Fruit fly (Drosophila melanogaster) whole organism, prepupa: ENCODE data around the gene CG32537.

Experiments
- Blimp-1 ChIP-seq: fragments of 200-800 bp; sonication (Bioruptor generic); optimal IDR thresholded peaks from 3 replicates; lab custom pipeline; 2017; ENCODE audit warnings: missing biosample characterization, missing genetic modification characterization, mild to moderate bottlenecking, moderate library complexity, missing genetic modification reagents
- CG10631 ChIP-seq: fragments of 200-800 bp; sonication (Bioruptor generic); optimal IDR thresholded peaks from 2 replicates; lab custom pipeline; 2016; ENCODE audit warnings: missing biosample characterization, missing genetic modification characterization
- CG10669 ChIP-seq: fragments of 200-800 bp; sonication (Bioruptor generic); optimal IDR thresholded peaks from 3 replicates; lab custom pipeline; 2018; ENCODE audit warnings: missing biosample characterization, mild to moderate bottlenecking, missing genetic modification characterization, moderate library complexity
- CG11294 ChIP-seq: fragments of 200-800 bp; sonication (Bioruptor generic); IDR thresholded peaks from 2 replicates; pipeline ENCODE4 v1.3.6; 2022; ENCODE audit warnings: missing biosample characterization, missing genetic modification characterization
- CG11762 ChIP-seq: fragments of 200-800 bp; sonication (Bioruptor generic); optimal IDR thresholded peaks from 3 replicates; lab custom pipeline; 2016; ENCODE audit warnings: missing biosample characterization, missing genetic modification characterization; ENCODE audit not compliant: insufficient read depth
- CG11902 ChIP-seq: fragments of 200-800 bp; sonication (Bioruptor generic); optimal IDR thresholded peaks from 3 replicates; lab custom pipeline; 2016; ENCODE audit warnings: missing biosample characterization, missing genetic modification characterization
- CG15336 ChIP-seq: fragments of 200-800 bp; sonication (Bioruptor generic); IDR thresholded peaks from 2 replicates; pipeline ENCODE4 v1.3.6; 2022; ENCODE audit warnings: missing biosample characterization, missing genetic modification characterization
- CG1621 ChIP-seq: fragments of 200-800 bp; sonication (Bioruptor generic); optimal IDR thresholded peaks from 3 replicates; lab custom pipeline; 2018; ENCODE audit warnings: missing biosample characterization, mild to moderate bottlenecking, missing genetic modification characterization
- CG16779 ChIP-seq: fragments of 200-800 bp; sonication (Bioruptor generic); optimal IDR thresholded peaks from 3 replicates; lab custom pipeline; 2017; ENCODE audit warnings: missing biosample characterization, mild to moderate bottlenecking, missing genetic modification characterization
- CG31627 ChIP-seq: fragments of 200-800 bp; sonication (Bioruptor generic); optimal IDR thresholded peaks from 3 replicates; lab custom pipeline; 2016; ENCODE audit warnings: missing biosample characterization, missing genetic modification characterization
- CG32006 ChIP-seq: fragments of 200-800 bp; sonication (Bioruptor generic); optimal IDR thresholded peaks from 3 replicates; lab custom pipeline; 2017; ENCODE audit warnings: missing biosample characterization, mild to moderate bottlenecking, missing genetic modification characterization
- CG34406 ChIP-seq: fragments of 200-800 bp; sonication (Bioruptor generic); optimal IDR thresholded peaks from 3 replicates; lab custom pipeline; 2016; ENCODE audit warnings: missing biosample characterization, missing genetic modification characterization
- CG3919 ChIP-seq: fragments of 200-800 bp; sonication (Bioruptor generic); optimal IDR thresholded peaks from 3 replicates; lab custom pipeline; 2016; ENCODE audit warnings: missing biosample characterization, missing genetic modification characterization
- CG6163 ChIP-seq: fragments of 200-800 bp; sonication (Bioruptor generic); IDR thresholded peaks from 3 replicates; pipeline ENCODE4 v1.3.6; 2022; ENCODE audit warnings: missing biosample characterization, missing genetic modification characterization
- CG6276 ChIP-seq: fragments of 200-800 bp; sonication (Bioruptor generic); optimal IDR thresholded peaks from 2 replicates; lab custom pipeline; 2017; ENCODE audit warnings: missing biosample characterization, mild to moderate bottlenecking, missing genetic modification characterization
- CG6808 ChIP-seq: fragments of 200-800 bp; sonication (Bioruptor generic); optimal IDR thresholded peaks from 3 replicates; lab custom pipeline; 2017; ENCODE audit warnings: missing biosample characterization, missing genetic modification characterization, mild to moderate bottlenecking, moderate library complexity, missing genetic modification reagents
- CG6854 ChIP-seq: fragments of 200-800 bp; sonication (Bioruptor generic); optimal IDR thresholded peaks from 2 replicates; lab custom pipeline; 2017; ENCODE audit warnings: missing biosample characterization, mild to moderate bottlenecking, missing genetic modification characterization
- CG7368 ChIP-seq: fragments of 200-800 bp; sonication (Bioruptor generic); optimal IDR thresholded peaks from 3 replicates; lab custom pipeline; 2016; ENCODE audit warnings: missing biosample characterization, missing genetic modification characterization
- CG8319 ChIP-seq: fragments of 200-800 bp; sonication (Bioruptor generic); optimal IDR thresholded peaks from 3 replicates; lab custom pipeline; 2016; ENCODE audit warnings: missing biosample characterization, missing genetic modification characterization
- CG9139 ChIP-seq: fragments of 200-800 bp; sonication (Bioruptor generic); optimal IDR thresholded peaks from 3 replicates; lab custom pipeline; 2017; ENCODE audit warnings: missing biosample characterization, mild to moderate bottlenecking, missing genetic modification characterization
- Eip75B ChIP-seq: fragments of 200-800 bp; sonication (Bioruptor generic); optimal IDR thresholded peaks from 3 replicates; lab custom pipeline; 2016; ENCODE audit warnings: missing biosample characterization, missing genetic modification characterization
- Eip78C ChIP-seq: fragments of 200-800 bp; sonication (Bioruptor generic); peaks from one replicate; lab custom pipeline; 2016; ENCODE audit warnings: missing biosample characterization, missing genetic modification characterization
- Eip93F ChIP-seq: fragments of 200-800 bp; sonication (Bioruptor generic); optimal IDR thresholded peaks from 2 replicates; lab custom pipeline; 2016; ENCODE audit warnings: missing biosample characterization, mild to moderate bottlenecking, missing genetic modification characterization
- Ets21C ChIP-seq: fragments of 200-800 bp; sonication (Bioruptor generic); optimal IDR thresholded peaks from 3 replicates; lab custom pipeline; 2016; ENCODE audit warnings: missing biosample characterization, missing genetic modification characterization
- Ets96B ChIP-seq: fragments of 200-800 bp; optimal IDR thresholded peaks from 2 replicates; lab custom pipeline; 2019; ENCODE audit warnings: missing biosample characterization, mild to moderate bottlenecking, missing genetic modification characterization, moderate library complexity
- Gug ChIP-seq: fragments of 200-800 bp; sonication (Bioruptor generic); IDR thresholded peaks from 2 replicates; pipeline ENCODE4 v1.3.6; 2022; ENCODE audit warnings: missing biosample characterization, missing genetic modification characterization
- Hr38 ChIP-seq: sonication (Bioruptor generic); optimal IDR thresholded peaks from 2 replicates; lab custom pipeline; 2016; ENCODE audit warnings: missing biosample characterization, missing genetic modification characterization
- Hr4 ChIP-seq: fragments of 200-800 bp; sonication (Bioruptor generic); optimal IDR thresholded peaks from 3 replicates; lab custom pipeline; 2016; ENCODE audit warnings: missing biosample characterization, missing genetic modification characterization
- Lpt ChIP-seq: fragments of 200-800 bp; sonication (Bioruptor generic); optimal IDR thresholded peaks from 3 replicates; lab custom pipeline; 2016; ENCODE audit warnings: missing biosample characterization, missing genetic modification characterization
- Met ChIP-seq: fragments of 200-800 bp; sonication (Bioruptor generic); optimal IDR thresholded peaks from 3 replicates; lab custom pipeline; 2016; ENCODE audit warnings: missing biosample characterization, missing genetic modification characterization
- OdsH ChIP-seq: fragments of 200-800 bp; sonication (Bioruptor generic); optimal IDR thresholded peaks from 3 replicates; lab custom pipeline; 2016; ENCODE audit warnings: missing biosample characterization, missing genetic modification characterization
- Smox ChIP-seq: fragments of 200-800 bp; sonication (Bioruptor generic); optimal IDR thresholded peaks from 3 replicates; lab custom pipeline; 2016; ENCODE audit warnings: missing biosample characterization, missing genetic modification characterization
- Sox102F ChIP-seq: fragments of 200-800 bp; sonication (Bioruptor generic); optimal IDR thresholded peaks from 2 replicates; lab custom pipeline; 2016; ENCODE audit warnings: missing biosample characterization, mild to moderate bottlenecking, missing genetic modification characterization
- Sox14 ChIP-seq: fragments of 200-800 bp; sonication (Bioruptor generic); optimal IDR thresholded peaks from 3 replicates; lab custom pipeline; 2016; ENCODE audit warnings: missing biosample characterization, missing genetic modification characterization
- Sox15 ChIP-seq: fragments of 200-800 bp; sonication (Bioruptor generic); optimal IDR thresholded peaks from 3 replicates; lab custom pipeline; 2016; ENCODE audit warnings: missing biosample characterization, missing genetic modification characterization
- achi ChIP-seq: fragments of 200-800 bp; sonication (Bioruptor generic); optimal IDR thresholded peaks from 3 replicates; lab custom pipeline; 2016; ENCODE audit warnings: missing biosample characterization, missing genetic modification characterization
- acj6 ChIP-seq: fragments of 200-800 bp; sonication (Bioruptor generic); optimal IDR thresholded peaks from 3 replicates; lab custom pipeline; 2016; ENCODE audit warnings: missing biosample characterization, missing genetic modification characterization
- dac ChIP-seq: fragments of 200-800 bp; sonication (Bioruptor generic); optimal IDR thresholded peaks from 2 replicates; lab custom pipeline; 2017; ENCODE audit warnings: missing biosample characterization, mild to moderate bottlenecking, missing genetic modification characterization
- dsx ChIP-seq: fragments of 200-800 bp; optimal IDR thresholded peaks from 3 replicates; lab custom pipeline; 2019; ENCODE audit warnings: missing biosample characterization, mild to moderate bottlenecking, missing genetic modification characterization, moderate library complexity; ENCODE audit not compliant: poor library complexity, severe bottlenecking
- fd59A ChIP-seq: fragments of 200-800 bp; sonication (Bioruptor generic); optimal IDR thresholded peaks from 2 replicates; lab custom pipeline; 2017; ENCODE audit warnings: missing biosample characterization, mild to moderate bottlenecking, missing genetic modification characterization, missing genetic modification reagents
- fkh ChIP-seq: fragments of 200-800 bp; sonication (Bioruptor generic); optimal IDR thresholded peaks from 3 replicates; lab custom pipeline; 2017; ENCODE audit warnings: missing biosample characterization, mild to moderate bottlenecking, missing genetic modification characterization, moderate library complexity
- lz ChIP-seq: fragments of 200-800 bp; sonication (Bioruptor generic); optimal IDR thresholded peaks from 3 replicates; lab custom pipeline; 2016; ENCODE audit warnings: missing biosample characterization, missing genetic modification characterization
- net ChIP-seq: fragments of 200-800 bp; sonication (Bioruptor generic); optimal IDR thresholded peaks from 3 replicates; lab custom pipeline; 2016; ENCODE audit warnings: missing biosample characterization, missing genetic modification characterization
- pdm3 ChIP-seq: fragments of 200-800 bp; sonication (Bioruptor generic); optimal IDR thresholded peaks from 3 replicates; lab custom pipeline; 2016; ENCODE audit warnings: missing biosample characterization, missing genetic modification characterization
- salr ChIP-seq, 2 experiments: fragments of 200-800 bp; sonication (Bioruptor generic); optimal IDR thresholded peaks; 3 replicates each; lab custom pipeline; 2016 to 2018; ENCODE audit warnings: missing biosample characterization in 2 of 2, missing genetic modification characterization in 2 of 2, mild to moderate bottlenecking in 1 of 2
- spab ChIP-seq: fragments of 200-800 bp; sonication (Bioruptor generic); optimal IDR thresholded peaks from 2 replicates; lab custom pipeline; 2017; ENCODE audit warnings: missing biosample characterization, mild to moderate bottlenecking, missing genetic modification characterization, missing genetic modification reagents
- ss ChIP-seq, 2 experiments: fragments of 200-800 bp; sonication (Bioruptor generic); optimal IDR thresholded peaks; 2 replicates in 1 of 2; 3 replicates in 1 of 2; lab custom pipeline; 2017 to 2018; ENCODE audit warnings: mild to moderate bottlenecking in 2 of 2, missing biosample characterization in 2 of 2, missing genetic modification characterization in 2 of 2, moderate library complexity in 1 of 2
- svp ChIP-seq: fragments of 200-800 bp; sonication (Bioruptor generic); peaks from one replicate; lab custom pipeline; 2016; ENCODE audit warnings: missing biosample characterization, missing genetic modification characterization
- topi ChIP-seq: fragments of 200-800 bp; sonication (Bioruptor generic); optimal IDR thresholded peaks from 3 replicates; lab custom pipeline; 2016; ENCODE audit warnings: missing biosample characterization, missing genetic modification characterization
- vri ChIP-seq: fragments of 200-800 bp; sonication (Bioruptor generic); optimal IDR thresholded peaks from 3 replicates; lab custom pipeline; 2016; ENCODE audit warnings: missing biosample characterization, mild to moderate bottlenecking, missing genetic modification characterization

The CG32537 gene

dm6 chrX:19321820-19322708 is 45.7 kb upstream of the CG32537 start, which contains the start of gene out:
Gene out, minus strand, starts transcription at chrX:19322106.
- TF ChIP-seq achi (GFP tag; lab: Kevin White, UChicago) (peak; percentile 94), lz (GFP tag; lab: Kevin White, UChicago) (peak; percentile 93), Lpt (GFP tag; lab: Kevin White, UChicago) (peak; percentile 95), Eip75B (GFP tag; lab: Kevin White, UChicago) (peak; percentile 94), CG3919 (peak; percentile 95), CG1621 (tag; lab: Kevin White, UChicago) (peak; percentile 91), Eip78C (peak; percentile 99), CG10669 (GFP tag; lab: Kevin White, UChicago) (peak; percentile 94), CG34406 (peak; percentile 92), CG11902 (peak; percentile 86), CG6854 (GFP tag; lab: Kevin White, UChicago) (peak; percentile 93), fd59A (GFP tag; lab: Kevin White, UChicago) (peak; percentile 93), Sox102F (GFP tag; lab: Kevin White, UChicago) (peak; percentile 94), CG15336 (GFP tag; lab: Robert Waterston, UW) (peak; percentile 97), ss (GFP tag; optimal IDR thresholded peaks at IDR 0.05; lab: Kevin White, UChicago) (peak; percentile 92 to 93), CG7368 (GFP tag; lab: Kevin White, UChicago) (peak; percentile 90), Smox (GFP tag; lab: Kevin White, UChicago) (peak; percentile 93), vri (GFP tag; lab: Kevin White, UChicago) (peak; percentile 85), net (GFP tag; lab: Kevin White, UChicago) (peak; percentile 95), CG31627 (GFP tag; lab: Kevin White, UChicago) (peak; percentile 90), OdsH (GFP tag; lab: Kevin White, UChicago) (peak; percentile 95), Ets21C (peak; percentile 89), CG16779 (peak; percentile 90), CG6163 (GFP tag; lab: Robert Waterston, UW) (peak; percentile 96), CG6276 (GFP tag; lab: Kevin White, UChicago) (peak; percentile 96), acj6 (peak; percentile 93), Sox14 (GFP tag; lab: Kevin White, UChicago) (peak; percentile 95), CG9139 (peak; percentile 86), Hr4 (GFP tag; lab: Kevin White, UChicago) (peak; percentile 93), Met (GFP tag; lab: Kevin White, UChicago) (peak; percentile 94), topi (peak; percentile 94), CG32006 (GFP tag; lab: Kevin White, UChicago) (peak; percentile 98), CG11762 (GFP tag; lab: Kevin White, UChicago) (peak; percentile 93), Gug (GFP tag; lab: Robert Waterston, UW) (peak; percentile 96), fkh (GFP tag; lab: Kevin White, UChicago) (peak; percentile 40), Hr38 (GFP tag; lab: Kevin White, UChicago) (no peak), salr (GFP tag; optimal IDR thresholded peaks at IDR 0.05; lab: Kevin White, UChicago) (peak; percentile 86 to 92), spab (GFP tag; lab: Kevin White, UChicago) (peak; percentile 93), CG6808 (GFP tag; lab: Kevin White, UChicago) (peak; percentile 94), CG8319 (peak; percentile 86), dac (peak; percentile 96), pdm3 (GFP tag; lab: Kevin White, UChicago) (peak; percentile 96), CG11294 (GFP tag; lab: Robert Waterston, UW) (peak; percentile 92), Eip93F (GFP tag; lab: Kevin White, UChicago) (peak; percentile 92), Sox15 (peak; percentile 91), dsx (peak; percentile 90), Ets96B (peak; percentile 93), Blimp-1 (GFP tag; lab: Kevin White, UChicago) (peak; percentile 80), svp (GFP tag; lab: Kevin White, UChicago) (peak; percentile 97), CG10631 (GFP tag; lab: Kevin White, UChicago) (peak; percentile 95)
